Fruit fly (Drosophila melanogaster): ENCODE results near the gene EMC2B.

The EMC2B gene

DNA sequence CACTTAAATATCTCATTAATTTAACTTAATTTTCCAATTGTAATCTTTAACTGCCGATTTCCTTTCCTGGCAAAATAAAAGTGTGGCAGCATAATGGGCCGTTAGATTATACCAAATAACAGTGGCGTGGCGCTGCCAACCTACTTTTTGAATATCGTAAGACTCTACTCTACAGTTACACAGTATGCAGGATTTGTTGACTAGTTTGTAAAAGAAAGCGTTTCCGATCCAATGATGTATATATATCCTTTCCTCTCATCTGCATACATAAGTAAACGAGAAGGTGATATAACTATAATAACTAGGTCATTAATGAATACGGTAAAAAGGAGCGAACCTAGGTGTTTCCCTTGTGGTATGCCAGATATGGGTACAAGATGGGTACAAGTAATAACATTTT lies at the start of gene EMC2B (continued):
- TF ChIP-seq CG14014 (GFP tag; IDR thresholded peaks at IDR 0.05) (no peak), CG11456 (GFP tag; IDR thresholded peaks at IDR 0.05) (no peak), HHEX (GFP tag; optimal IDR thresholded peaks at IDR 0.05) (no peak), Opbp (GFP tag; IDR thresholded peaks at IDR 0.05; ENCODE audit: partially characterized antibody) (no peak), CG15696 (tag; optimal IDR thresholded peaks at IDR 0.05) (peak; percentile 5), CG6683 (GFP tag; optimal IDR thresholded peaks at IDR 0.05) (no peak), gcm2 (GFP tag; optimal IDR thresholded peaks at IDR 0.05) (no peak), tgo (GFP tag; IDR thresholded peaks at IDR 0.05) (no peak), p53 (GFP tag; optimal IDR thresholded peaks at IDR 0.05) (no peak), chm (GFP tag; IDR thresholded peaks at IDR 0.05) (no peak), bcd (GFP tag; optimal IDR thresholded peaks at IDR 0.05) (peak; percentile 34), CG4617 (GFP tag; optimal IDR thresholded peaks at IDR 0.05; ENCODE audit: borderline replicate concordance) (peak; percentile 77), maf-S (GFP tag; optimal IDR thresholded peaks at IDR 0.05) (peak; percentile 33), CG7271 (tag; optimal IDR thresholded peaks at IDR 0.05) (no peak), Chrac-16 (GFP tag; optimal IDR thresholded peaks at IDR 0.05) (peak; percentile 16), CG33557 (GFP tag; optimal IDR thresholded peaks at IDR 0.05) (no peak), CG3163 (GFP tag; optimal IDR thresholded peaks at IDR 0.05) (no peak), gem (tag; optimal IDR thresholded peaks at IDR 0.05) (peak; percentile 63), Pdp1 (GFP tag; optimal IDR thresholded peaks at IDR 0.05) (peak; percentile 49 to 61), Scr (GFP tag; IDR thresholded peaks at IDR 0.05; ENCODE audit: partially characterized antibody) (no peak), lola (GFP tag; optimal IDR thresholded peaks at IDR 0.05) (peak in 1 of 3 experiments; percentile 16), Atf-2 (GFP tag; optimal IDR thresholded peaks at IDR 0.05) (no peak), Atf3 (GFP tag; optimal IDR thresholded peaks at IDR 0.05) (no peak), ab (GFP tag; optimal IDR thresholded peaks at IDR 0.05) (no peak), dati (GFP tag; IDR thresholded peaks at IDR 0.05) (no peak), lab (GFP tag; optimal IDR thresholded peaks at IDR 0.05) (peak; percentile 31), jumu (GFP tag; optimal IDR thresholded peaks at IDR 0.05) (peak; percentile 17), MTF-1 (GFP tag; optimal IDR thresholded peaks at IDR 0.05; ENCODE audit: borderline replicate concordance) (no peak), CG12071 (GFP tag; optimal IDR thresholded peaks at IDR 0.05) (no peak), CG8290 (GFP tag; optimal IDR thresholded peaks at IDR 0.05) (peak; percentile 27), CG8290 (tag; optimal IDR thresholded peaks at IDR 0.05) (peak in 1 of 2 experiments; percentile 67), sima (GFP tag; optimal IDR thresholded peaks at IDR 0.05) (peak; percentile 11), fd102C (GFP tag; optimal IDR thresholded peaks at IDR 0.05) (no peak), CG10654 (GFP tag; optimal IDR thresholded peaks at IDR 0.05) (no peak), bowl (GFP tag; IDR thresholded peaks at IDR 0.05) (no peak), hth (optimal IDR thresholded peaks at IDR 0.05) (no peak), stc (GFP tag; IDR thresholded peaks at IDR 0.05) (no peak), Deaf1 (tag; optimal IDR thresholded peaks at IDR 0.05) (no peak), CG11695 (GFP tag; IDR thresholded peaks at IDR 0.05) (no peak), row (GFP tag; IDR thresholded peaks at IDR 0.05) (no peak), pan (optimal IDR thresholded peaks at IDR 0.05) (no peak), pan (GFP tag; optimal IDR thresholded peaks at IDR 0.05 in 1 of 2, IDR thresholded peaks at IDR 0.05 in 1 of 2) (no peak), dan (GFP tag; IDR thresholded peaks at IDR 0.05) (no peak), Hr78 (GFP tag; optimal IDR thresholded peaks at IDR 0.05) (no peak), CG4854 (GFP tag; optimal IDR thresholded peaks at IDR 0.05) (no peak), Atf6 (GFP tag; IDR thresholded peaks at IDR 0.05) (no peak), CG10431 (GFP tag; optimal IDR thresholded peaks at IDR 0.05) (no peak), Blimp-1 (GFP tag; optimal IDR thresholded peaks at IDR 0.05) (no peak), Kr (GFP tag; optimal IDR thresholded peaks at IDR 0.05) (no peak), seq (GFP tag; IDR thresholded peaks at IDR 0.05) (no peak), CG4328 (GFP tag; optimal IDR thresholded peaks at IDR 0.05) (no peak), CG11398 (GFP tag; optimal IDR thresholded peaks at IDR 0.05) (no peak)
